Fruit fly (Drosophila melanogaster): ENCODE results near the gene CG11151.

Gene CG11151

DNA sequence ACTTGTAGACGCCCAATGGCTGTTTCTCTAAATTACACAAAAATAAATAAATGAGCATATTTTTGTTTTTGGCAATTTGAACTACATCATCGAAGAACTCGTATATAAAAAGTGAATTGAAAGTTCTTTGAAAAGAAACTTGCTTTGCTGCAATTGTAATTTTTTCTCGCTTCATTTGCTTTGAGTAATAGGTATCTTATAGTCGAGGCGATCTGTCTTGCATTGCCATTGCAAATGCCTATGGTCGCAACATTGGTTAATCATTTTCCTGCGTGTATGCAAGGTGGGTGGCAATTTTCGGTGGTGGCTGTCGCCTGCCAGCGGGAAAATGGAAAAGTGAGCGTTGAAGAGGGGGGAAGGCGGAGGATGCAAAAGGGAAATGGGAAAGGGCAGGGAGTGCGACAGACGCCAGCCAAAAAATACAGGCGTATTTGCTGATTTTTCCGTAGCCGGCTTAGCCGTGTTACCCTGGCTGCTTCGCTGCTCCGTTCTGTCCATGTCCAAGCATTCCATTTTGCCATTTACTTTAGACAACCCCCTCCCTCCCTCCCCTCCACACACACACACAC, 47.8 kb downstream of the CG11151 start (continued):
- TF ChIP-seq schlank (tag; optimal IDR thresholded peaks at IDR 0.05) (no peak), CG4424 (GFP tag; optimal IDR thresholded peaks at IDR 0.05) (no peak), zfh1 (GFP tag; IDR thresholded peaks at IDR 0.05) (0 out of 3 replicates have a peak, but pooled peaks have one; percentile 10), CG4282 (GFP tag; optimal IDR thresholded peaks at IDR 0.05) (no peak), Hr3 (GFP tag; optimal IDR thresholded peaks at IDR 0.05) (no peak), CG7963 (GFP tag; IDR thresholded peaks at IDR 0.05; ENCODE audit: partially characterized antibody) (peak; percentile 31; the same call in 1 of the 3 replicates), CG13287 (GFP tag; IDR thresholded peaks at IDR 0.05; ENCODE audit: partially characterized antibody) (no peak), YL-1 (GFP tag; optimal IDR thresholded peaks at IDR 0.05) (no peak), ewg (GFP tag; optimal IDR thresholded peaks at IDR 0.05) (no peak), CG16813 (GFP tag; IDR thresholded peaks at IDR 0.05; ENCODE audit: partially characterized antibody) (0 out of 3 replicates have a peak, but pooled peaks have one; percentile 42), E2f1 (GFP tag; IDR thresholded peaks at IDR 0.05) (no peak), Hr39 (optimal IDR thresholded peaks at IDR 0.05) (no peak), grau (tag; optimal IDR thresholded peaks at IDR 0.05) (peak; percentile 11), CG31224 (GFP tag; IDR thresholded peaks at IDR 0.05) (no peak), fd64A (GFP tag; optimal IDR thresholded peaks at IDR 0.05) (no peak), Ptx1 (GFP tag; IDR thresholded peaks at IDR 0.05) (no peak), Awh (GFP tag; IDR thresholded peaks at IDR 0.05) (no peak), eyg (GFP tag; optimal IDR thresholded peaks at IDR 0.05) (no peak), dimm (GFP tag; IDR thresholded peaks at IDR 0.05) (no peak), Hey (tag; optimal IDR thresholded peaks at IDR 0.05) (no peak), Tbp (GFP tag; optimal IDR thresholded peaks at IDR 0.05) (no peak), cas (GFP tag; IDR thresholded peaks at IDR 0.05) (no peak), CG42726 (GFP tag; IDR thresholded peaks at IDR 0.05; ENCODE audit: partially characterized antibody) (no peak), CG33557 (GFP tag; optimal IDR thresholded peaks at IDR 0.05) (no peak), mld (GFP tag; IDR thresholded peaks at IDR 0.05; ENCODE audit: partially characterized antibody) (no peak), lab (GFP tag; optimal IDR thresholded peaks at IDR 0.05) (no peak), CG3726 (GFP tag; IDR thresholded peaks at IDR 0.05) (no peak), fd96Cb (tag; optimal IDR thresholded peaks at IDR 0.05) (no peak), CG13123 (GFP tag; optimal IDR thresholded peaks at IDR 0.05) (no peak), CG17186 (GFP tag; optimal IDR thresholded peaks at IDR 0.05) (no peak), CG12236 (GFP tag; optimal IDR thresholded peaks at IDR 0.05) (no peak), Gsc (GFP tag; IDR thresholded peaks at IDR 0.05) (no peak), Side (GFP tag; optimal IDR thresholded peaks at IDR 0.05) (no peak), chinmo (GFP tag; IDR thresholded peaks at IDR 0.05; ENCODE audit: partially characterized antibody) (0 out of 4 replicates have a peak, but pooled peaks have one; percentile 13), CG4854 (GFP tag; optimal IDR thresholded peaks at IDR 0.05) (no peak), kay (GFP tag; optimal IDR thresholded peaks at IDR 0.05) (no peak), pfk (GFP tag; optimal IDR thresholded peaks at IDR 0.05) (no peak), vnd (GFP tag; IDR thresholded peaks at IDR 0.05; ENCODE audit: partially characterized antibody) (no peak), Atf6 (GFP tag; IDR thresholded peaks at IDR 0.05) (no peak), Dek (tag; optimal IDR thresholded peaks at IDR 0.05) (no peak), inv (GFP tag; IDR thresholded peaks at IDR 0.05; ENCODE audit: partially characterized antibody) (no peak), CG8290 (GFP tag; optimal IDR thresholded peaks at IDR 0.05) (no peak), CG8290 (tag; optimal IDR thresholded peaks at IDR 0.05) (no peak), CG31388 (GFP tag; optimal IDR thresholded peaks at IDR 0.05) (no peak), Pdp1 (GFP tag; optimal IDR thresholded peaks at IDR 0.05) (no peak), peb (GFP tag; IDR thresholded peaks at IDR 0.05) (no peak), CG8944 (GFP tag; optimal IDR thresholded peaks at IDR 0.05) (no peak), CG6272 (GFP tag; IDR thresholded peaks at IDR 0.05) (no peak), zf30C (GFP tag; optimal IDR thresholded peaks at IDR 0.05) (peak; percentile 22), Ssrp (tag; optimal IDR thresholded peaks at IDR 0.05) (no peak), CG1647 (GFP tag; optimal IDR thresholded peaks at IDR 0.05) (no peak)
